Fruit fly (Drosophila melanogaster) whole organism, pupa: Measurements from ENCODE around the gene Arc42.

ENCODE experiments used
- CG10348 ChIP-seq: fragments of 200-800 bp; sonication (Bioruptor generic); IDR thresholded peaks from 2 replicates; pipeline ENCODE4 v1.3.6; 2022; ENCODE audit warnings: missing biosample characterization, missing genetic modification characterization
- CG12605 ChIP-seq: fragments of 200-800 bp; sonication (Bioruptor generic); IDR thresholded peaks from 2 replicates; pipeline ENCODE4 v1.3.6; 2022; ENCODE audit warnings: missing biosample characterization, missing genetic modification characterization
- CG15710 ChIP-seq: fragments of 200-800 bp; sonication (Bioruptor generic); optimal IDR thresholded peaks from 2 replicates; lab custom pipeline; 2018; ENCODE audit warnings: missing biosample characterization, mild to moderate bottlenecking, missing genetic modification characterization, moderate library complexity
- CG34367 ChIP-seq: fragments of 200-800 bp; sonication (Bioruptor generic); optimal IDR thresholded peaks from 2 replicates; lab custom pipeline; 2018; ENCODE audit warnings: missing biosample characterization, mild to moderate bottlenecking, missing genetic modification characterization
- CG4496 ChIP-seq: fragments of 200-800 bp; sonication (Bioruptor generic); IDR thresholded peaks from 3 replicates; pipeline ENCODE4 v1.3.6; 2022; ENCODE audit warnings: missing biosample characterization, missing genetic modification characterization
- CG8301 ChIP-seq: fragments of 200-800 bp; sonication (Bioruptor generic); optimal IDR thresholded peaks from 2 replicates; lab custom pipeline; 2018; ENCODE audit warnings: missing biosample characterization, mild to moderate bottlenecking, missing genetic modification characterization
- CG9948 ChIP-seq: fragments of 200-800 bp; sonication (Bioruptor generic); optimal IDR thresholded peaks from 2 replicates; lab custom pipeline; 2018; ENCODE audit warnings: missing biosample characterization, mild to moderate bottlenecking, missing genetic modification characterization, moderate library complexity
- EcR ChIP-seq: fragments of 200-800 bp; sonication (Bioruptor generic); optimal IDR thresholded peaks from 3 replicates; lab custom pipeline; 2019; ENCODE audit warnings: missing biosample characterization, missing genetic modification characterization, mild to moderate bottlenecking, moderate library complexity, missing genetic modification reagents
- Ets98B ChIP-seq: fragments of 200-800 bp; sonication (Bioruptor generic); IDR thresholded peaks from 2 replicates; pipeline ENCODE4 v1.3.6; 2022; ENCODE audit warnings: missing biosample characterization, missing genetic modification characterization
- Pif1A ChIP-seq: fragments of 200-800 bp; sonication (Bioruptor generic); optimal IDR thresholded peaks from 3 replicates; lab custom pipeline; 2016; ENCODE audit warnings: missing biosample characterization, missing genetic modification characterization
- Snoo ChIP-seq: fragments of 200-800 bp; sonication (Bioruptor generic); optimal IDR thresholded peaks from 3 replicates; lab custom pipeline; 2017; ENCODE audit warnings: missing biosample characterization, mild to moderate bottlenecking, missing genetic modification characterization, inconsistent platforms
- fd96Ca ChIP-seq: fragments of 200-800 bp; sonication (Bioruptor generic); IDR thresholded peaks from 3 replicates; pipeline ENCODE4 v1.3.6; 2022; ENCODE audit warnings: missing biosample characterization, missing genetic modification characterization
- gl ChIP-seq: fragments of 200-800 bp; sonication (Bioruptor generic); optimal IDR thresholded peaks from 2 replicates; lab custom pipeline; 2018; ENCODE audit warnings: missing biosample characterization, mild to moderate bottlenecking, missing genetic modification characterization

DNA sequence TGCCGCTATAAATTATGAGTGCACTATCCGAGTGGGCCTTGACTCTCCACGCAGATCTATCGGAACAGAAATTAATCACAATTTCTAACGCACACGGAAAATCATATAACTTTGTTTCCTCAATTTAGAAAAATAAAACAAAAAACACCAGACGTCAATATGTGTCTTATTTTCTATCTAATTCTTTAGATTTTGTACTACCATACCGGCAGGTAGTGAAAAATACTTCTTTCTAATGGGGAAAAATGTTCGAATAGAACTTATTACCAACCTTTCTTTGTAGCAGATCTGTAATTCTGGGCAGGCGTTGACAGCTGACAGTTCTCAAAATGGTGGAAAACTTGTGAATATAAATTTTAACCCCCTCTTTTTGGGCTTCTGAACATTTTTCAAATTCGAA, 37.0 kb upstream of the Arc42 start, which contains the start of gene CG31459:
- TF ChIP-seq CG15710 (tag; lab: Kevin White, UChicago) (no peak), CG8301 (tag; lab: Kevin White, UChicago) (no peak), fd96Ca (GFP tag; lab: Robert Waterston, UW) (no peak), CG9948 (tag; lab: Kevin White, UChicago) (no peak), EcR (GFP tag; lab: Kevin White, UChicago) (no peak), Snoo (tag; lab: Kevin White, UChicago) (no peak), CG12605 (GFP tag; lab: Robert Waterston, UW) (no peak), Ets98B (no peak), CG34367 (tag; lab: Kevin White, UChicago) (no peak), gl (tag; lab: Kevin White, UChicago) (no peak), CG4496 (GFP tag; lab: Robert Waterston, UW) (no peak), Pif1A (GFP tag; lab: Kevin White, UChicago) (no peak), CG10348 (GFP tag; lab: Robert Waterston, UW) (no peak)
